Worm (Caenorhabditis elegans): ENCODE results near the gene bath-31.

bath-31 gene

ce11 chrII:3748719-3749118 lies 16.9 kb downstream of the bath-31 start, which contains the start of gene fbxb-90:
fbxb-90 (minus strand) TSS chrII:3748819.
- no peak for TF ChIP-seq mes-2 (tag; optimal IDR thresholded peaks at IDR 0.05; ENCODE audit: poor library complexity, severe bottlenecking)
- peak in 1 of 2 experiments; percentile 11 for TF ChIP-seq unc-62 (GFP tag; optimal IDR thresholded peaks at IDR 0.05 in 1 of 2)
- TF ChIP-seq unc-62 (tag; optimal IDR thresholded peaks at IDR 0.05), result no peak
- no peak for TF ChIP-seq F10B5.3 (tag; optimal IDR thresholded peaks at IDR 0.05)
- TF ChIP-seq madf-9 (GFP tag; conservative IDR thresholded peaks at IDR 0.05), result no peak
- TF ChIP-seq madf-5 (GFP tag; IDR thresholded peaks at IDR 0.05), result no peak

DNA sequence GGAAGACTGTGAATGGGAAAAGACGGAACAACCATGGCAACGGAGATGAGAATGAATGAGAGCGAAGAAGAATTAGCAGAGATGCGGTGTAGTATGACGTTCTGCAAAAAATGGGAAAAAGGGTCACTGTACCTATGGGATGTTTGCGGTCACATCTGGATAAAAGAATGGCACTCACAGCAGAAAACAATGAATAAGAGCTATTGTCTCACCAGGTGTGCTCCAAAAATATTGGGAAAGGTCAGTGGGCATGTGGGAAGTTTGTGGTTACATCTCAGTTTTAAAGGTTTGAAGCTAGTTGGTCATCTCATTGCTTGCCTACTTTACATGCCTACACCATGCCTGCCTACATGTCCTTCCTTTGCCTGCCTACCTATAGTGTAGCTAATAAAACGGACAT lies 18.9 kb downstream of the bath-31 start, which contains the start of gene fbxb-91:
Gene fbxb-91 (minus strand): TSS at position 101 of the 400 bp plus-strand sequence.
- TF ChIP-seq F37D6.2 (tag; optimal IDR thresholded peaks at IDR 0.05) (no peak), ctbp-1 (GFP tag; IDR thresholded peaks at IDR 0.05) (no peak), aly-2 (tag; optimal IDR thresholded peaks at IDR 0.05) (no peak), R02D3.7 (tag; optimal IDR thresholded peaks at IDR 0.05) (no peak), Y75B8A.6 (GFP tag; IDR thresholded peaks at IDR 0.05) (no peak), ceh-28 (tag; optimal IDR thresholded peaks at IDR 0.05) (no peak), arid-1 (GFP tag; conservative IDR thresholded peaks at IDR 0.05) (no peak), saeg-2 (GFP tag; IDR thresholded peaks at IDR 0.05) (no peak), nhr-28 (tag; optimal IDR thresholded peaks at IDR 0.05) (no peak)

DNA sequence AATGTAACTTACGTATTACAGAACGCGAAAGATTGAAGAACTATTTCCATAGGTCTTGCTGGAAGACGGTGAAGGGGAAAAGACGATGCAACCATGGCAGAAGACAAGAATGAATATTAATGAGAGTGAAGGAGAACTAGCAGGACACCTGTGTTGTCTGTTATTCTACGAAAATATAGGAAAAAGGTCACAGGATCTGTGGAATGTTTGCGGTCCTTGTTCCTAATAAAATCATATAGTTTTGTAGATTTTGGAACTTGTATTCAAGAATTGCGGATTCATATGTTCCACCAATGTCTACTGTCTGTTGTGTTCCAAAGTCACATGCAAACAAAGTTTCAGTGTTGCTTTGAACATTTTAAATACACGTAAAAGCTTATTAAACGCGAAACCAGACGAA lies 20.4 kb downstream of the bath-31 start, which contains the start of gene sdz-11:
Gene sdz-11 (minus strand): TSS at position 101 of the 400 bp plus-strand sequence.
- TF ChIP-seq unc-62 (GFP tag; optimal IDR thresholded peaks at IDR 0.05 in 1 of 2) (peak in 1 of 2 experiments; percentile 33), unc-62 (tag; optimal IDR thresholded peaks at IDR 0.05) (no peak), aha-1 (tag) (peak; percentile 56), nhr-11 (tag; optimal IDR thresholded peaks at IDR 0.05) (no peak)

DNA sequence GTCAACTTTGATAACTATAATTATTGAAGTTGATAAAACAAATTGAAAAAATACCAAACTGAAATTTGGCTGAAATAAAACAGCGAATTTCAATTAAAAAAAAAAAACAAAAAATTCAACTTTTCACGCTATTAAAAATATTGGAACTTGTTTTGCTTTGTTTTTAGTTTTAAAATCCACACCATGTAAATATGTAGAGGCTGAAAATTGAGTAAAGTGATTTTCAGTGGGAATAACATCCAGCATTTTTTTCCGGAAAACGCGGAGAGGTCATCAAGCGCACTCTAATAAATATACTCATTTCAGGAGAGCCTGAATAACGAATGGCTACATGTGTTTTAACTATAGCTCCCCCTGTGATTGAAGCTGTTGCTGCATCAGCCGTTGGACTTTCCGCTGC lies 21.8 kb downstream of the bath-31 start, which contains the start of gene rcd-1:
Gene rcd-1 (plus strand): TSS at position 301 of the 400 bp plus-strand sequence.
- TF ChIP-seq snpc-1.2 (GFP tag; IDR thresholded peaks at IDR 0.05) (no peak), lim-7 (GFP tag; IDR thresholded peaks at IDR 0.05) (no peak), pqm-1 (tag; optimal IDR thresholded peaks at IDR 0.05) (no peak), R02D3.7 (tag; optimal IDR thresholded peaks at IDR 0.05) (no peak), dve-1 (tag; optimal IDR thresholded peaks at IDR 0.05; ENCODE audit: insufficient read depth) (no peak), ctbp-1 (GFP tag; IDR thresholded peaks at IDR 0.05) (no peak), lin-39 (tag; optimal IDR thresholded peaks at IDR 0.05) (no peak), ces-1 (GFP tag; optimal IDR thresholded peaks at IDR 0.05) (no peak), F10B5.3 (tag; optimal IDR thresholded peaks at IDR 0.05) (no peak), hlh-30 (tag; optimal IDR thresholded peaks at IDR 0.05; ENCODE audit: insufficient read depth) (no peak), zip-2 (tag; optimal IDR thresholded peaks at IDR 0.05) (no peak), Y48G9A.11 (GFP tag; IDR thresholded peaks at IDR 0.05) (no peak), mdt-29 (GFP tag; IDR thresholded peaks at IDR 0.05) (no peak), hif-1 (tag; optimal IDR thresholded peaks at IDR 0.05) (no peak), rbr-2 (tag; optimal IDR thresholded peaks at IDR 0.05) (no peak), nhr-111 (GFP tag; optimal IDR thresholded peaks at IDR 0.05) (no peak), D1046.2 (GFP tag; IDR thresholded peaks at IDR 0.05) (no peak), madf-9 (GFP tag; conservative IDR thresholded peaks at IDR 0.05) (no peak), dmd-6 (GFP tag; IDR thresholded peaks at IDR 0.05) (no peak), nhr-28 (tag; optimal IDR thresholded peaks at IDR 0.05) (no peak)

ce11 chrII:3757499-3757898 lies 25.7 kb downstream of the bath-31 start, which contains the start of gene srx-111:
srx-111 (plus strand) TSS chrII:3757799.
- TF ChIP-seq zag-1 (tag; optimal IDR thresholded peaks at IDR 0.05) (no peak), ctbp-1 (GFP tag; IDR thresholded peaks at IDR 0.05) (no peak), T26A8.4 (GFP tag; IDR thresholded peaks at IDR 0.05) (no peak), lir-3 (tag; optimal IDR thresholded peaks at IDR 0.05) (no peak), mdl-1 (tag; optimal IDR thresholded peaks at IDR 0.05) (no peak), hmg-1.1 (GFP tag; IDR thresholded peaks at IDR 0.05) (no peak), zfp-3 (GFP tag; conservative IDR thresholded peaks at IDR 0.05) (no peak), hlh-11 (tag; optimal IDR thresholded peaks at IDR 0.05) (no peak)
